Fruit fly (Drosophila melanogaster) whole organism, embryonic: ENCODE results near the gene CG17027.

Experiments used
- Atf6 ChIP-seq: fragments of 200-800 bp; sonication (Bioruptor generic); IDR thresholded peaks from 2 replicates; pipeline ENCODE4 v1.3.6; 2022; ENCODE audit warnings: missing biosample characterization, missing genetic modification characterization
- CG11560 ChIP-seq: fragments of 200-800 bp; sonication (Bioruptor generic); IDR thresholded peaks from 3 replicates; pipeline ENCODE4 v1.3.6; 2022; ENCODE audit warnings: missing biosample characterization, missing genetic modification characterization
- CG12219 ChIP-seq: fragments of 200-800 bp; sonication (Bioruptor generic); optimal IDR thresholded peaks from 3 replicates; lab custom pipeline; 2018; ENCODE audit warnings: missing biosample characterization, mild to moderate bottlenecking, missing genetic modification characterization
- CG13624 ChIP-seq: fragments of 200-800 bp; sonication (Bioruptor generic); optimal IDR thresholded peaks from 2 replicates; lab custom pipeline; 2016; ENCODE audit warnings: missing biosample characterization, missing genetic modification characterization
- CG14667 ChIP-seq: fragments of 200-800 bp; sonication (Bioruptor generic); IDR thresholded peaks from 2 replicates; pipeline ENCODE4 v1.3.6; 2022; ENCODE audit warnings: missing biosample characterization, missing genetic modification characterization
- CG15011 ChIP-seq: fragments of 200-800 bp; sonication (Bioruptor generic); optimal IDR thresholded peaks from 3 replicates; lab custom pipeline; 2018; ENCODE audit warnings: missing biosample characterization, mild to moderate bottlenecking, missing genetic modification characterization
- CG15073 ChIP-seq: fragments of 200-800 bp; sonication (Bioruptor generic); optimal IDR thresholded peaks from 2 replicates; lab custom pipeline; 2016; ENCODE audit warnings: missing biosample characterization, missing genetic modification characterization
- CG1603 ChIP-seq: fragments of 200-800 bp; sonication (Bioruptor generic); optimal IDR thresholded peaks from 2 replicates; lab custom pipeline; 2019; ENCODE audit warnings: missing biosample characterization, mild to moderate bottlenecking, missing genetic modification characterization, moderate library complexity
- CG17361 ChIP-seq: fragments of 200-800 bp; sonication (Bioruptor generic); IDR thresholded peaks from 3 replicates; pipeline ENCODE4 v1.3.6; 2022; ENCODE audit warnings: missing biosample characterization, missing genetic modification characterization
- CG18262 ChIP-seq: fragments of 200-800 bp; optimal IDR thresholded peaks from 3 replicates; lab custom pipeline; 2019; ENCODE audit warnings: missing biosample characterization, mild to moderate bottlenecking, missing genetic modification characterization, moderate library complexity
- CG3065 ChIP-seq: fragments of 200-800 bp; sonication (Bioruptor generic); optimal IDR thresholded peaks from 2 replicates; lab custom pipeline; 2016; ENCODE audit warnings: missing biosample characterization, missing genetic modification characterization
- CG3163 ChIP-seq: fragments of 200-800 bp; sonication (Bioruptor generic); optimal IDR thresholded peaks from 3 replicates; lab custom pipeline; 2016; ENCODE audit warnings: missing biosample characterization, missing genetic modification characterization
- CG34224 ChIP-seq: fragments of 200-800 bp; sonication (Bioruptor generic); IDR thresholded peaks from 3 replicates; pipeline ENCODE4 v1.3.6; 2022; ENCODE audit warnings: missing biosample characterization, missing genetic modification characterization; ENCODE audit not compliant: partially characterized antibody
- CG3847 ChIP-seq: fragments of 200-800 bp; sonication (Bioruptor generic); IDR thresholded peaks from 2 replicates; pipeline ENCODE4 v1.3.6; 2022; ENCODE audit warnings: missing biosample characterization, missing genetic modification characterization
- CG3995 ChIP-seq: fragments of 200-800 bp; sonication (Bioruptor generic); optimal IDR thresholded peaks from 3 replicates; lab custom pipeline; 2016; ENCODE audit warnings: missing biosample characterization, missing genetic modification characterization
- CG4404 ChIP-seq: fragments of 200-800 bp; sonication (Bioruptor generic); IDR thresholded peaks from 2 replicates; pipeline ENCODE4 v1.3.6; 2022; ENCODE audit warnings: missing biosample characterization, missing genetic modification characterization
- CG6683 ChIP-seq: fragments of 200-800 bp; sonication (Bioruptor generic); optimal IDR thresholded peaks from 2 replicates; lab custom pipeline; 2017; ENCODE audit warnings: missing biosample characterization, mild to moderate bottlenecking, missing genetic modification characterization, missing genetic modification reagents
- CG7556 ChIP-seq: fragments of 200-800 bp; sonication (Bioruptor generic); optimal IDR thresholded peaks from 2 replicates; lab custom pipeline; 2017; ENCODE audit warnings: missing biosample characterization, mild to moderate bottlenecking, missing genetic modification characterization
- CG7745 ChIP-seq: fragments of 200-800 bp; sonication (Bioruptor generic); optimal IDR thresholded peaks from 2 replicates; lab custom pipeline; 2018; ENCODE audit warnings: missing biosample characterization, mild to moderate bottlenecking, missing genetic modification characterization, moderate library complexity
- CG9727 ChIP-seq: fragments of 200-800 bp; sonication (Bioruptor generic); optimal IDR thresholded peaks from 3 replicates; lab custom pipeline; 2017; ENCODE audit warnings: missing biosample characterization, mild to moderate bottlenecking, missing genetic modification characterization
- CG9932 ChIP-seq: fragments of 200-800 bp; sonication (Bioruptor generic); IDR thresholded peaks from 2 replicates; pipeline ENCODE4 v1.3.6; 2022; ENCODE audit warnings: missing biosample characterization, missing genetic modification characterization
- D19B ChIP-seq: fragments of 200-800 bp; sonication (Bioruptor generic); optimal IDR thresholded peaks from 2 replicates; lab custom pipeline; 2017; ENCODE audit warnings: missing biosample characterization, mild to moderate bottlenecking, missing genetic modification characterization
- Elba2 ChIP-seq: fragments of 200-800 bp; sonication (Bioruptor generic); optimal IDR thresholded peaks from 3 replicates; lab custom pipeline; 2016; ENCODE audit warnings: missing biosample characterization, missing genetic modification characterization
- Fer3 ChIP-seq: fragments of 200-800 bp; sonication (Bioruptor generic); optimal IDR thresholded peaks from 2 replicates; lab custom pipeline; 2018; ENCODE audit warnings: missing biosample characterization, mild to moderate bottlenecking, missing genetic modification characterization, moderate library complexity
- H15 ChIP-seq: fragments of 200-800 bp; sonication (Bioruptor generic); IDR thresholded peaks from 3 replicates; pipeline ENCODE4 v1.3.6; 2022; ENCODE audit warnings: missing biosample characterization, missing genetic modification characterization
- Hr78 ChIP-seq, 2 experiments: fragments of 200-800 bp in 1 of 2; fragments of >200 bp in 1 of 2; sonication (Bioruptor generic) in 1 of 2; optimal IDR thresholded peaks; 2 replicates each; lab custom pipeline; 2017 to 2019; ENCODE audit warnings: missing biosample characterization in 2 of 2, missing genetic modification characterization in 2 of 2, mild to moderate bottlenecking in 1 of 2, moderate library complexity in 1 of 2
- Hsf ChIP-seq: fragments of 200-800 bp; sonication (Bioruptor generic); optimal IDR thresholded peaks from 3 replicates; lab custom pipeline; 2016; ENCODE audit warnings: missing biosample characterization, missing genetic modification characterization
- Lhr ChIP-seq: fragments of 200-800 bp; sonication (Bioruptor generic); optimal IDR thresholded peaks from 3 replicates; lab custom pipeline; 2017; ENCODE audit warnings: mild to moderate bottlenecking, missing biosample characterization, missing genetic modification reagents, missing genetic modification characterization
- Mes4 ChIP-seq: fragments of 200-800 bp; sonication (Bioruptor generic); optimal IDR thresholded peaks from 2 replicates; lab custom pipeline; 2016; ENCODE audit warnings: missing biosample characterization, missing genetic modification characterization
- NK7.1 ChIP-seq: fragments of 200-800 bp; sonication (Bioruptor generic); optimal IDR thresholded peaks from 3 replicates; lab custom pipeline; 2016; ENCODE audit warnings: missing biosample characterization, missing genetic modification characterization
- az2 ChIP-seq: fragments of 200-800 bp; sonication (Bioruptor generic); optimal IDR thresholded peaks from 3 replicates; lab custom pipeline; 2016; ENCODE audit warnings: missing biosample characterization, missing genetic modification characterization
- dati ChIP-seq: fragments of 200-800 bp; sonication (Bioruptor generic); IDR thresholded peaks from 2 replicates; pipeline ENCODE4 v1.3.6; 2022; ENCODE audit warnings: missing biosample characterization, missing genetic modification characterization
- dpn ChIP-seq, 2 experiments: fragments of 200-800 bp; sonication (Bioruptor generic); optimal IDR thresholded peaks; 3 replicates each; lab custom pipeline; 2016; ENCODE audit warnings: missing biosample characterization in 2 of 2, missing genetic modification characterization in 2 of 2
- en ChIP-seq: fragments of 200-800 bp; sonication (Bioruptor generic); optimal IDR thresholded peaks from 2 replicates; lab custom pipeline; 2016; ENCODE audit warnings: missing biosample characterization, missing genetic modification characterization
- gcm ChIP-seq: fragments of 200-800 bp; sonication (Bioruptor generic); optimal IDR thresholded peaks from 2 replicates; lab custom pipeline; 2019; ENCODE audit warnings: missing biosample characterization, mild to moderate bottlenecking, missing genetic modification characterization, moderate library complexity
- insv ChIP-seq, 2 experiments: fragments of 200-800 bp; sonication (Bioruptor generic); optimal IDR thresholded peaks; 3 replicates each; lab custom pipeline; 2016 to 2018; ENCODE audit warnings: missing biosample characterization in 2 of 2, missing genetic modification characterization in 2 of 2
- nmo ChIP-seq: fragments of 200-800 bp; sonication (Bioruptor generic); optimal IDR thresholded peaks from 2 replicates; lab custom pipeline; 2018; ENCODE audit warnings: missing biosample characterization, mild to moderate bottlenecking, missing genetic modification characterization, moderate library complexity
- pfk ChIP-seq: fragments of 200-800 bp; sonication (Bioruptor generic); optimal IDR thresholded peaks from 2 replicates; lab custom pipeline; 2018; ENCODE audit warnings: missing biosample characterization, mild to moderate bottlenecking, missing genetic modification characterization, moderate library complexity
- phol ChIP-seq: fragments of 200-800 bp; sonication (Bioruptor generic); optimal IDR thresholded peaks from 3 replicates; lab custom pipeline; 2018; ENCODE audit warnings: missing biosample characterization, mild to moderate bottlenecking, missing genetic modification characterization, moderate library complexity
- pnt ChIP-seq: fragments of 200-800 bp; sonication (Bioruptor generic); optimal IDR thresholded peaks from 3 replicates; lab custom pipeline; 2016; ENCODE audit warnings: missing biosample characterization, missing genetic modification characterization
- sens ChIP-seq: fragments of 200-800 bp; sonication (Bioruptor generic); peaks from one replicate; lab custom pipeline; 2016; ENCODE audit warnings: missing biosample characterization, missing genetic modification characterization
- seq ChIP-seq: fragments of 200-800 bp; sonication (Bioruptor generic); IDR thresholded peaks from 2 replicates; pipeline ENCODE4 v1.3.6; 2022; ENCODE audit warnings: missing biosample characterization, missing genetic modification characterization
- slbo ChIP-seq: fragments of 200-800 bp; sonication (Bioruptor generic); IDR thresholded peaks from 2 replicates; pipeline ENCODE4 v1.3.6; 2022; ENCODE audit warnings: missing biosample characterization, missing genetic modification characterization
- stc ChIP-seq: fragments of 200-800 bp; sonication (Bioruptor generic); IDR thresholded peaks from 2 replicates; pipeline ENCODE4 v1.3.6; 2022; ENCODE audit warnings: missing biosample characterization, missing genetic modification characterization
- tgo ChIP-seq: fragments of 200-800 bp; sonication (Bioruptor generic); IDR thresholded peaks from 3 replicates; pipeline ENCODE4 v1.3.6; 2022; ENCODE audit warnings: missing biosample characterization, missing genetic modification characterization
- tin ChIP-seq: fragments of 200-800 bp; sonication (Bioruptor generic); optimal IDR thresholded peaks from 3 replicates; lab custom pipeline; 2016; ENCODE audit warnings: missing biosample characterization, missing genetic modification characterization
- unc-4 ChIP-seq: fragments of 200-800 bp; sonication (Bioruptor generic); IDR thresholded peaks from 2 replicates; pipeline ENCODE4 v1.3.6; 2022; ENCODE audit warnings: missing biosample characterization, missing genetic modification characterization; ENCODE audit not compliant: partially characterized antibody
- z ChIP-seq: fragments of 200-800 bp; sonication (Bioruptor generic); IDR thresholded peaks from 3 replicates; pipeline ENCODE4 v1.3.6; 2022; ENCODE audit warnings: missing biosample characterization, missing genetic modification characterization
- zen2 ChIP-seq: fragments of 200-800 bp; sonication (Bioruptor generic); IDR thresholded peaks from 3 replicates; pipeline ENCODE4 v1.3.6; 2022; ENCODE audit warnings: missing biosample characterization, missing genetic modification characterization; ENCODE audit not compliant: partially characterized antibody
- zf30C ChIP-seq: fragments of 200-800 bp; sonication (Bioruptor generic); optimal IDR thresholded peaks from 3 replicates; lab custom pipeline; 2018; ENCODE audit warnings: missing biosample characterization, mild to moderate bottlenecking, missing genetic modification characterization
- zfh1 ChIP-seq: fragments of 200-800 bp; sonication (Bioruptor generic); IDR thresholded peaks from 3 replicates; pipeline ENCODE4 v1.3.6; 2022; ENCODE audit warnings: missing biosample characterization, missing genetic modification characterization

Gene CG17027

dm6 chr3L:15956448-15957010 lies 23.4 kb upstream of the CG17027 start, which contains the start of gene elgi (continued):
- 0 out of 3 replicates have a peak, but pooled peaks have one; percentile 25 for TF ChIP-seq tgo (GFP tag; lab: Robert Waterston, UW)
- peak; percentile 62 for TF ChIP-seq tin (GFP tag; lab: Kevin White, UChicago)
- TF ChIP-seq Atf6 (GFP tag; lab: Robert Waterston, UW): peak; percentile 28; the same call in 1 of the 2 replicates
- no peak for TF ChIP-seq dati (GFP tag; lab: Robert Waterston, UW)
- TF ChIP-seq CG1603 (tag; lab: Kevin White, UChicago): no peak
- TF ChIP-seq CG9932 (GFP tag; lab: Robert Waterston, UW): peak; percentile 82
- TF ChIP-seq Fer3 (tag; lab: Kevin White, UChicago): peak; percentile 26
- no peak for TF ChIP-seq Mes4 (GFP tag; lab: Kevin White, UChicago)
- peak; percentile 29 for TF ChIP-seq nmo (GFP tag; lab: Kevin White, UChicago)
- no peak for TF ChIP-seq D19B (GFP tag; lab: Kevin White, UChicago)
- TF ChIP-seq az2 (GFP tag; lab: Kevin White, UChicago): peak; percentile 36
- TF ChIP-seq insv (GFP tag; optimal IDR thresholded peaks at IDR 0.05; lab: Kevin White, UChicago): no peak
- TF ChIP-seq CG6683 (GFP tag; lab: Kevin White, UChicago): no peak
- TF ChIP-seq CG3847 (GFP tag; lab: Robert Waterston, UW): peak; percentile 77
- peak; percentile 40; the same call in 2 of the 3 replicates for TF ChIP-seq CG34224 (GFP tag; lab: Robert Waterston, UW)
- TF ChIP-seq Elba2: peak; percentile 11
- TF ChIP-seq H15 (GFP tag; lab: Robert Waterston, UW): no peak; the same call in 2 of the 3 replicates
- TF ChIP-seq phol (tag; lab: Kevin White, UChicago): peak; percentile 67
- TF ChIP-seq CG11560 (tag; lab: Robert Waterston, UW): no peak
- TF ChIP-seq NK7.1 (GFP tag; lab: Kevin White, UChicago): no peak
- no peak for TF ChIP-seq CG9727 (GFP tag; lab: Kevin White, UChicago)
- no peak for TF ChIP-seq en (GFP tag; lab: Kevin White, UChicago)
- TF ChIP-seq Lhr (GFP tag; lab: Kevin White, UChicago): no peak
- TF ChIP-seq gcm (GFP tag; lab: Kevin White, UChicago): no peak
- TF ChIP-seq zen2 (GFP tag; lab: Robert Waterston, UW): no peak; the same call in 2 of the 3 replicates
- TF ChIP-seq CG12219: no peak
- peak; percentile 70 to 76 for TF ChIP-seq dpn (GFP tag; optimal IDR thresholded peaks at IDR 0.05; lab: Kevin White, UChicago)
- no peak for TF ChIP-seq stc (GFP tag; lab: Robert Waterston, UW)
- TF ChIP-seq CG7745 (tag; lab: Kevin White, UChicago): no peak
- TF ChIP-seq CG3995: peak; percentile 70
- peak; percentile 3 for TF ChIP-seq CG18262 (tag; lab: Kevin White, UChicago)
- TF ChIP-seq CG14667 (GFP tag; lab: Robert Waterston, UW): no peak
- TF ChIP-seq seq (GFP tag; lab: Robert Waterston, UW): no peak
- TF ChIP-seq CG7556: peak; percentile 38
- TF ChIP-seq CG13624 (GFP tag; lab: Kevin White, UChicago): peak; percentile 69
- no peak for TF ChIP-seq CG4404 (GFP tag; lab: Robert Waterston, UW)
- TF ChIP-seq unc-4 (GFP tag; lab: Robert Waterston, UW): peak; percentile 30; the same call in 1 of the 2 replicates
- peak; percentile 90 for TF ChIP-seq slbo
- TF ChIP-seq zfh1: peak; percentile 55; the same call in 1 of the 3 replicates
- no peak for TF ChIP-seq CG15073 (GFP tag; lab: Kevin White, UChicago)
- TF ChIP-seq CG15011: no peak
- no peak for TF ChIP-seq pfk (GFP tag; lab: Kevin White, UChicago)
- TF ChIP-seq CG3163 (GFP tag; lab: Kevin White, UChicago): peak; percentile 51
- peak; percentile 75 for TF ChIP-seq Hsf
- TF ChIP-seq zf30C (GFP tag; lab: Kevin White, UChicago): no peak
- no peak; the same call in 2 of the 3 replicates for TF ChIP-seq CG17361 (GFP tag; lab: Robert Waterston, UW)
- TF ChIP-seq z (GFP tag; lab: Robert Waterston, UW): no peak
- TF ChIP-seq pnt: peak; percentile 28
- TF ChIP-seq CG3065 (GFP tag; lab: Kevin White, UChicago): no peak
- TF ChIP-seq sens: no peak
- no peak for TF ChIP-seq Hr78 (GFP tag; optimal IDR thresholded peaks at IDR 0.05; lab: Kevin White, UChicago)
